Worm (Caenorhabditis elegans) whole organism, L2 larva: ENCODE measurements around the gene F11A10.6.

Source experiments
- egl-27 ChIP-seq: sonication (generic microtip); optimal IDR thresholded peaks from 3 replicates; lab custom pipeline; 2017; ENCODE audit warnings: missing biosample characterization, missing genetic modification reagents, missing genetic modification characterization
- mdl-1 ChIP-seq, 2 experiments: fragments of 150-350 bp in 1 of 2; sonication (generic microtip) in 1 of 2; optimal IDR thresholded peaks; 2 replicates each; lab custom pipeline; 2017; ENCODE audit warnings: missing biosample characterization in 2 of 2, missing genetic modification characterization in 2 of 2
- skn-1 ChIP-seq: sonication (generic microtip); optimal IDR thresholded peaks from 2 replicates; lab custom pipeline; 2017; ENCODE audit warnings: missing biosample characterization, missing genetic modification characterization
- snpc-4 ChIP-seq: fragments of 150-350 bp; optimal IDR thresholded peaks from 2 replicates; lab custom pipeline; 2014; ENCODE audit warnings: missing biosample characterization, missing genetic modification characterization
- ztf-4 ChIP-seq: fragments of 150-350 bp; optimal IDR thresholded peaks from 2 replicates; lab custom pipeline; 2014; ENCODE audit warnings: missing biosample characterization, missing genetic modification characterization

- TF ChIP-seq egl-27 (tag; lab: Kevin White, UChicago) (no peak), skn-1 (tag; lab: Kevin White, UChicago) (no peak), mdl-1 (tag; optimal IDR thresholded peaks at IDR 0.05; lab: Kevin White, UChicago) (no peak), snpc-4 (tag; lab: Kevin White, UChicago) (no peak), ztf-4 (no peak)
These were observed 31.1 kb upstream of the F11A10.6 start for ce11 chrIV:12120536-12120935.
